Worm (Caenorhabditis elegans) whole organism, L4 larva: ENCODE results near the gene M04D8.8.
"Not testable (repeated sequence)": the region's sequence is repeated elsewhere in the genome, so short reads cannot be mapped to it uniquely, and the experiment has no call there.

ENCODE experiments used
- F44E2.7 ChIP-seq: fragments of 200-800 bp; sonication (Bioruptor generic); IDR thresholded peaks from 2 replicates; pipeline ENCODE4 v2.1.2; 2022; ENCODE audit warnings: missing genetic modification characterization, missing compliant biosample characterization
- aha-1 ChIP-seq: fragments of 150-350 bp; peaks from one replicate; lab custom pipeline; 2014; ENCODE audit warnings: missing biosample characterization, missing genetic modification characterization
- attf-4 ChIP-seq: sonication (generic microtip); optimal IDR thresholded peaks from 3 replicates; lab custom pipeline; 2017; ENCODE audit warnings: missing biosample characterization, missing genetic modification characterization
- ceh-28 ChIP-seq: fragments of 150-350 bp; optimal IDR thresholded peaks from 2 replicates; lab custom pipeline; 2014; ENCODE audit warnings: missing biosample characterization, missing genetic modification reagents, missing genetic modification characterization
- cey-2 ChIP-seq: sonication (generic microtip); optimal IDR thresholded peaks from 3 replicates; lab custom pipeline; 2017; ENCODE audit warnings: missing genetic modification characterization, mild to moderate bottlenecking, missing compliant biosample characterization, antibody characterized with exemption, borderline replicate concordance; ENCODE audit not compliant: insufficient read depth
- daf-12 ChIP-seq: fragments of 150-350 bp; optimal IDR thresholded peaks from 2 replicates; lab custom pipeline; 2014; ENCODE audit warnings: missing biosample characterization, missing genetic modification reagents, missing genetic modification characterization
- daf-16 ChIP-seq, 3 experiments: sonication (generic microtip); optimal IDR thresholded peaks; 2 replicates each; lab custom pipeline; 2016 to 2017; ENCODE audit warnings: missing genetic modification characterization in 3 of 3, missing genetic modification reagents in 3 of 3, mild to moderate bottlenecking in 2 of 3, missing compliant biosample characterization in 2 of 3, missing biosample characterization in 1 of 3, moderate library complexity in 1 of 3
- daf-19 ChIP-seq: fragments of 200-800 bp; sonication (Bioruptor generic); conservative IDR thresholded peaks from 2 replicates; pipeline ENCODE4 v1.3.6; 2022; ENCODE audit warnings: missing genetic modification characterization, missing compliant biosample characterization
- dpl-1 ChIP-seq: fragments of 150-350 bp; optimal IDR thresholded peaks from 2 replicates; lab custom pipeline; 2014; ENCODE audit warnings: missing biosample characterization, missing genetic modification reagents, missing genetic modification characterization
- egl-27 ChIP-seq: sonication (generic microtip); optimal IDR thresholded peaks from 3 replicates; lab custom pipeline; 2017; ENCODE audit warnings: missing biosample characterization, missing genetic modification reagents, missing genetic modification characterization
- fkh-10 ChIP-seq: fragments of 150-350 bp; optimal IDR thresholded peaks from 2 replicates; lab custom pipeline; 2014; ENCODE audit warnings: missing biosample characterization, missing genetic modification reagents, missing genetic modification characterization
- hif-1 ChIP-seq, 2 experiments: sonication (generic microtip); optimal IDR thresholded peaks; 2 replicates each; lab custom pipeline; 2016 to 2017; ENCODE audit warnings: missing compliant biosample characterization in 2 of 2, missing genetic modification characterization in 2 of 2, missing genetic modification reagents in 2 of 2, missing genotype in 2 of 2, mild to moderate bottlenecking in 1 of 2
- hlh-11 ChIP-seq: fragments of 200-800 bp; sonication (Bioruptor generic); optimal IDR thresholded peaks from 2 replicates; lab custom pipeline; 2018; ENCODE audit warnings: mild to moderate bottlenecking, missing genetic modification characterization, missing compliant biosample characterization
- hmg-1.1 ChIP-seq: fragments of 200-800 bp; sonication (Bioruptor generic); IDR thresholded peaks from 2 replicates; pipeline ENCODE4 v1.3.6; 2022; ENCODE audit warnings: missing genetic modification reagents, missing genetic modification characterization, missing compliant biosample characterization
- lin-1 ChIP-seq: fragments of 200-800 bp; sonication (Bioruptor generic); IDR thresholded peaks from 2 replicates; pipeline ENCODE4 v1.3.6; 2022; ENCODE audit warnings: missing genetic modification reagents, missing genetic modification characterization, missing compliant biosample characterization
- lin-13 ChIP-seq: fragments of 150-350 bp; optimal IDR thresholded peaks from 2 replicates; lab custom pipeline; 2014; ENCODE audit warnings: missing biosample characterization, missing genetic modification reagents, missing genetic modification characterization
- mes-2 ChIP-seq: sonication (generic microtip); optimal IDR thresholded peaks from 2 replicates; lab custom pipeline; 2016; ENCODE audit warnings: missing genotype, mild to moderate bottlenecking, missing genetic modification characterization, missing compliant biosample characterization; ENCODE audit not compliant: poor library complexity, severe bottlenecking
- mxl-2 ChIP-seq: fragments of 200-800 bp; sonication (Bioruptor generic); conservative IDR thresholded peaks from 2 replicates; pipeline ENCODE4 v1.3.6; 2022; ENCODE audit warnings: missing genetic modification reagents, missing genetic modification characterization, missing compliant biosample characterization
- mxl-3 ChIP-seq: fragments of 200-800 bp; sonication (Bioruptor generic); optimal IDR thresholded peaks from 2 replicates; lab custom pipeline; 2018; ENCODE audit warnings: mild to moderate bottlenecking, missing genetic modification characterization, missing compliant biosample characterization
- nhr-11 ChIP-seq: fragments of 150-350 bp; optimal IDR thresholded peaks from 2 replicates; lab custom pipeline; 2014; ENCODE audit warnings: missing biosample characterization, missing genetic modification characterization
- nhr-111 ChIP-seq: fragments of 200-800 bp; sonication (Bioruptor generic); optimal IDR thresholded peaks from 2 replicates; lab custom pipeline; 2018; ENCODE audit warnings: mild to moderate bottlenecking, missing genetic modification characterization, missing compliant biosample characterization
- nhr-237 ChIP-seq: sonication (generic microtip); optimal IDR thresholded peaks from 2 replicates; lab custom pipeline; 2017; ENCODE audit warnings: missing biosample characterization, missing genetic modification characterization
- nhr-25 ChIP-seq: sonication (generic microtip); optimal IDR thresholded peaks from 2 replicates; lab custom pipeline; 2017; ENCODE audit warnings: missing genetic modification characterization, mild to moderate bottlenecking, missing compliant biosample characterization, antibody characterized with exemption, moderate library complexity, borderline replicate concordance; ENCODE audit not compliant: insufficient read depth
- nhr-41 ChIP-seq: fragments of 200-800 bp; sonication (Bioruptor generic); IDR thresholded peaks from 2 replicates; pipeline ENCODE4 v1.3.6; 2022; ENCODE audit warnings: missing genetic modification reagents, missing genetic modification characterization, missing compliant biosample characterization
- nhr-77 ChIP-seq: fragments of 150-350 bp; optimal IDR thresholded peaks from 2 replicates; lab custom pipeline; 2014; ENCODE audit warnings: missing biosample characterization, missing genetic modification characterization
- php-3 ChIP-seq: fragments of 200-800 bp; sonication (Bioruptor generic); IDR thresholded peaks from 2 replicates; pipeline ENCODE4 v1.3.6; 2022; ENCODE audit warnings: missing genetic modification reagents, missing genetic modification characterization, missing compliant biosample characterization
- rbr-2 ChIP-seq: sonication (generic microtip); optimal IDR thresholded peaks from 2 replicates; lab custom pipeline; 2016; ENCODE audit warnings: missing genotype, missing genetic modification characterization, missing compliant biosample characterization
- sdz-12 ChIP-seq: fragments of 200-800 bp; sonication (Bioruptor generic); optimal IDR thresholded peaks from 2 replicates; lab custom pipeline; 2018; ENCODE audit warnings: mild to moderate bottlenecking, missing genetic modification characterization, missing compliant biosample characterization
- set-16 ChIP-seq: fragments of 200-800 bp; sonication (Bioruptor generic); IDR thresholded peaks from 2 replicates; pipeline ENCODE4 v1.3.6; 2022; ENCODE audit warnings: missing genetic modification reagents, missing genetic modification characterization, missing compliant biosample characterization
- snpc-4 ChIP-seq: fragments of 150-350 bp; optimal IDR thresholded peaks from 2 replicates; lab custom pipeline; 2014; ENCODE audit warnings: missing biosample characterization, missing genetic modification characterization
- unc-62 ChIP-seq, 3 experiments: fragments of 150-350 bp in 1 of 3; sonication (generic microtip); optimal IDR thresholded peaks in 2 of 3; peaks in 1 of 3; 1 replicate in 1 of 3; 2 replicates in 2 of 3; lab custom pipeline; 2014 to 2017; ENCODE audit warnings: missing biosample characterization in 3 of 3, missing genetic modification characterization in 3 of 3, missing genetic modification reagents in 3 of 3, missing genotype in 1 of 3

The M04D8.8 gene

ce11 chrIII:10053312-10053711 lies 19.3 kb downstream of the M04D8.8 start, which contains the start of gene T16G12.12:
T16G12.12 (plus strand) TSS chrIII:10053612.
- TF ChIP-seq hif-1 (tag; optimal IDR thresholded peaks at IDR 0.05; lab: Kevin White, UChicago); attf-4 (tag; lab: Kevin White, UChicago); snpc-4: not testable (repeated sequence)
- TF ChIP-seq, all 104 proteins: peak for 0; not testable (repeated sequence) for 104

ce11 chrIII:10056033-10056432 lies 22.1 kb downstream of the M04D8.8 start, which contains the start of gene T16G12.10:
T16G12.10 (minus strand) TSS chrIII:10056133.
- TF ChIP-seq ceh-28 (no peak), lin-13 (GFP tag; lab: Kevin White, UChicago) (no peak), nhr-41 (GFP tag; lab: Robert Waterston, UW) (no peak), lin-1 (GFP tag; lab: Robert Waterston, UW) (no peak), nhr-25 (tag; lab: Kevin White, UChicago) (no peak), nhr-111 (GFP tag; lab: Kevin White, UChicago) (no peak), nhr-77 (tag; lab: Kevin White, UChicago) (no peak)

ce11 chrIII:10057518-10057917 lies 23.5 kb downstream of the M04D8.8 start, which contains the start of gene T16G12.4:
T16G12.4 (plus strand) TSS chrIII:10057818.
- no peak for TF ChIP-seq aha-1 (tag; lab: Kevin White, UChicago)
- no peak for TF ChIP-seq nhr-41 (GFP tag; lab: Robert Waterston, UW)
- TF ChIP-seq dpl-1 (GFP tag; lab: Kevin White, UChicago): no peak
- TF ChIP-seq unc-62 (GFP tag; optimal IDR thresholded peaks at IDR 0.05 in 1 of 2; lab: Kevin White, UChicago): peak in 1 of 2 experiments; percentile 11
- TF ChIP-seq unc-62 (tag; optimal IDR thresholded peaks at IDR 0.05; lab: Kevin White, UChicago): no peak
- TF ChIP-seq attf-4 (tag; lab: Kevin White, UChicago): no peak
- TF ChIP-seq, all 104 proteins: peak for 1

- TF ChIP-seq fkh-10 (GFP tag; lab: Kevin White, UChicago) (no peak), unc-62 (GFP tag; optimal IDR thresholded peaks at IDR 0.05 in 1 of 2; lab: Kevin White, UChicago) (no peak), unc-62 (tag; optimal IDR thresholded peaks at IDR 0.05; lab: Kevin White, UChicago) (no peak), rbr-2 (no peak), hmg-1.1 (GFP tag; lab: Robert Waterston, UW) (no peak), sdz-12 (no peak), daf-12 (tag; lab: Kevin White, UChicago) (no peak)
These were observed 25.0 kb downstream of the M04D8.8 start, which contains the start of gene T16G12.8 for ce11 chrIII:10059002-10059401. T16G12.8 (plus strand) TSS chrIII:10059302.

ce11 chrIII:10060573-10060972 lies 26.6 kb downstream of the M04D8.8 start, which contains the start of gene T16G12.13:
T16G12.13 (plus strand) TSS chrIII:10060865.
- TF ChIP-seq daf-16 (GFP tag; optimal IDR thresholded peaks at IDR 0.05; lab: Kevin White, UChicago) (no peak), daf-16 (tag; optimal IDR thresholded peaks at IDR 0.05; lab: Kevin White, UChicago) (no peak), set-16 (GFP tag; lab: Robert Waterston, UW) (no peak), mes-2 (no peak), php-3 (GFP tag; lab: Robert Waterston, UW) (no peak), mxl-2 (GFP tag; lab: Robert Waterston, UW) (no peak), hlh-11 (tag; lab: Kevin White, UChicago) (no peak), dpl-1 (GFP tag; lab: Kevin White, UChicago) (no peak), nhr-11 (no peak), mxl-3 (GFP tag; lab: Kevin White, UChicago) (no peak), egl-27 (tag; lab: Kevin White, UChicago) (no peak), daf-19 (no peak), nhr-237 (tag; lab: Kevin White, UChicago) (no peak), F44E2.7 (GFP tag; lab: Robert Waterston, UW) (no peak), cey-2 (tag; lab: Kevin White, UChicago) (no peak)
